Fruit fly (Drosophila melanogaster): ENCODE data around the gene COX5A.

Gene COX5A

DNA sequence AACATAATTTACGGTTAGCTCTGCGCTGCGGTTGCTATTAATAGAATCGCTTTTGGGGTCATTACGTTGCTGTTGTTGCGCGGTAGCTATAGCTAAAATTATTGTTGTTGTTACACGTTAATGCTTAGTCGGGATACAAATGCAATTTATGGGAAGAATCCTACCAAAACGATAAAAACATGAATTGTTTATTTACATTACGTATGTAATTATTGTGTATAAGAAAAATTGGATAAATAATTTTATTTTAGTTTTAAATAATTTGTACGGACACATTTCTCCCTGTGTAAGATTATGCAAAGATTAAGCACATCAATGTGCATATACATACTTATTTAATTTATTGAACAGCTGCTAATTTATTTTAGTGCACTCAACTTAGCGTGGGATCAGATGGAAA, 32.8 kb downstream of the COX5A start (continued):
- TF ChIP-seq bbx (GFP tag; IDR thresholded peaks at IDR 0.05; ENCODE audit: partially characterized antibody) (no peak), CG30431 (GFP tag; optimal IDR thresholded peaks at IDR 0.05) (no peak), Hey (tag; optimal IDR thresholded peaks at IDR 0.05) (no peak), CG11093 (GFP tag; IDR thresholded peaks at IDR 0.05) (0 out of 3 replicates have a peak, but pooled peaks have one; percentile 10), CG32532 (GFP tag; IDR thresholded peaks at IDR 0.05) (no peak), zfh1 (GFP tag; IDR thresholded peaks at IDR 0.05) (0 out of 3 replicates have a peak, but pooled peaks have one; percentile 20), CG6175 (GFP tag; IDR thresholded peaks at IDR 0.05) (no peak), Taf1 (GFP tag; IDR thresholded peaks at IDR 0.05) (no peak), CG16779 (GFP tag; IDR thresholded peaks at IDR 0.05) (no peak), CG2712 (tag; optimal IDR thresholded peaks at IDR 0.05) (peak; percentile 80), Hmx (GFP tag; optimal IDR thresholded peaks at IDR 0.05) (no peak), emc (GFP tag; optimal IDR thresholded peaks at IDR 0.05) (no peak), CG42726 (GFP tag; IDR thresholded peaks at IDR 0.05; ENCODE audit: partially characterized antibody) (no peak), CG14441 (GFP tag; IDR thresholded peaks at IDR 0.05) (no peak), kay (GFP tag; optimal IDR thresholded peaks at IDR 0.05) (no peak), B-H2 (GFP tag; optimal IDR thresholded peaks at IDR 0.05) (no peak), CG17802 (tag; optimal IDR thresholded peaks at IDR 0.05) (no peak), en (GFP tag; optimal IDR thresholded peaks at IDR 0.05) (no peak), pum (GFP tag; optimal IDR thresholded peaks at IDR 0.05) (no peak), Sry-δ (GFP tag; optimal IDR thresholded peaks at IDR 0.05) (no peak), Bdp1 (GFP tag; optimal IDR thresholded peaks at IDR 0.05) (no peak), CG31365 (tag; optimal IDR thresholded peaks at IDR 0.05) (no peak), Xrp1 (GFP tag; IDR thresholded peaks at IDR 0.05) (peak; percentile 76), gcm2 (GFP tag; optimal IDR thresholded peaks at IDR 0.05) (no peak), crp (GFP tag; optimal IDR thresholded peaks at IDR 0.05) (no peak), Aef1 (GFP tag; IDR thresholded peaks at IDR 0.05) (peak; percentile 20; the same call in 1 of the 3 replicates), sc (optimal IDR thresholded peaks at IDR 0.05) (no peak), sc (GFP tag; optimal IDR thresholded peaks at IDR 0.05) (peak; percentile 17), CG3838 (GFP tag; optimal IDR thresholded peaks at IDR 0.05) (no peak), CG12391 (tag; optimal IDR thresholded peaks at IDR 0.05) (peak; percentile 74), CG12155 (GFP tag; optimal IDR thresholded peaks at IDR 0.05) (no peak), nerfin-2 (GFP tag; IDR thresholded peaks at IDR 0.05; ENCODE audit: partially characterized antibody) (no peak), CG12299 (tag; optimal IDR thresholded peaks at IDR 0.05) (peak; percentile 29), slou (GFP tag; optimal IDR thresholded peaks at IDR 0.05) (no peak), CG10543 (GFP tag; optimal IDR thresholded peaks at IDR 0.05) (no peak), Sox102F (GFP tag; optimal IDR thresholded peaks at IDR 0.05) (peak; percentile 81), klu (GFP tag; IDR thresholded peaks at IDR 0.05) (no peak), Sry-β (GFP tag; optimal IDR thresholded peaks at IDR 0.05) (peak; percentile 7), Rx (GFP tag; IDR thresholded peaks at IDR 0.05) (no peak), CG3065 (GFP tag; optimal IDR thresholded peaks at IDR 0.05) (no peak), CG31441 (GFP tag; IDR thresholded peaks at IDR 0.05) (peak; percentile 72; the same call in 1 of the 2 replicates), CG8765 (GFP tag; IDR thresholded peaks at IDR 0.05) (no peak), Eip74EF (GFP tag; optimal IDR thresholded peaks at IDR 0.05) (peak in 1 of 2 experiments; percentile 78), peb (GFP tag; IDR thresholded peaks at IDR 0.05) (0 out of 2 replicates have a peak, but pooled peaks have one; percentile 41), grau (tag; optimal IDR thresholded peaks at IDR 0.05) (peak; percentile 71), CG14860 (GFP tag; IDR thresholded peaks at IDR 0.05; ENCODE audit: partially characterized antibody) (no peak), CG9817 (tag; optimal IDR thresholded peaks at IDR 0.05) (peak; percentile 6), CG3281 (GFP tag; optimal IDR thresholded peaks at IDR 0.05) (no peak), sna (GFP tag; IDR thresholded peaks at IDR 0.05; ENCODE audit: partially characterized antibody) (no peak), Dref (GFP tag; IDR thresholded peaks at IDR 0.05) (no peak), lola (GFP tag; optimal IDR thresholded peaks at IDR 0.05) (peak in 1 of 3 experiments; percentile 73)

Measured in whole organism, embryonic.